Worm (Caenorhabditis elegans): ENCODE results near the gene F42H10.2.

ce11 chrIII:8473292-8473691 lies 17.1 kb upstream of the F42H10.2 start:
- TF ChIP-seq snpc-4 (tag; optimal IDR thresholded peaks at IDR 0.05) (no peak), egl-27 (tag; optimal IDR thresholded peaks at IDR 0.05) (no peak), ceh-16 (tag; optimal IDR thresholded peaks at IDR 0.05) (no peak)

Data from whole organism, L2 larva.